Fruit fly (Drosophila melanogaster): ENCODE results near the gene CG14053.

dm6 chrX:2187520-2187919 is 6.2 kb downstream of the CG14053 start, which contains the start of gene CG3457:
- TF ChIP-seq Pif1B (GFP tag; optimal IDR thresholded peaks at IDR 0.05) (no peak), CG13204 (GFP tag; optimal IDR thresholded peaks at IDR 0.05) (no peak), gl (tag; optimal IDR thresholded peaks at IDR 0.05) (no peak), CG32121 (GFP tag; IDR thresholded peaks at IDR 0.05) (no peak)

Data from whole organism, pupa.